Worm (Caenorhabditis elegans) whole organism, L3 larva: Measurements from ENCODE around the gene catp-7.

Experiments used
- fkh-10 ChIP-seq: sonication (generic microtip); optimal IDR thresholded peaks from 2 replicates; lab custom pipeline; 2017; ENCODE audit warnings: missing biosample characterization, missing genetic modification reagents, missing genetic modification characterization
- fos-1 ChIP-seq: fragments of 150-350 bp; optimal IDR thresholded peaks from 2 replicates; lab custom pipeline; 2014; ENCODE audit warnings: missing biosample characterization, missing genetic modification characterization
- mdl-1 ChIP-seq: fragments of 150-350 bp; optimal IDR thresholded peaks from 2 replicates; lab custom pipeline; 2014; ENCODE audit warnings: missing biosample characterization, missing genetic modification characterization
- ztf-11 ChIP-seq: fragments of 150-350 bp; optimal IDR thresholded peaks from 2 replicates; lab custom pipeline; 2014; ENCODE audit warnings: missing biosample characterization, missing genetic modification characterization

- no peak for TF ChIP-seq fkh-10 (GFP tag; lab: Kevin White, UChicago)
- TF ChIP-seq ztf-11: no peak
- no peak for TF ChIP-seq mdl-1 (tag; lab: Kevin White, UChicago)
- no peak for TF ChIP-seq fos-1 (tag; lab: Kevin White, UChicago)
These were observed 53.0 kb downstream of the catp-7 start, which contains the start of gene F42A9.9 for ce11 chrIV:8638761-8639160.
